Worm (Caenorhabditis elegans): ENCODE measurements around the gene C11G10.1.
A peak's percentile ranks its signal among the peaks of the same experiment; 100 is the strongest.

ce11 chrX:15146415-15147210 lies 11.9 kb downstream of the C11G10.1 start:
- TF ChIP-seq sox-4 (tag; optimal IDR thresholded peaks at IDR 0.05) (no peak), fkh-6 (tag; optimal IDR thresholded peaks at IDR 0.05) (no peak), gmeb-2 (tag; optimal IDR thresholded peaks at IDR 0.05) (no peak), che-1 (tag; optimal IDR thresholded peaks at IDR 0.05) (no peak), npax-4 (tag; optimal IDR thresholded peaks at IDR 0.05) (no peak), pag-3 (tag; optimal IDR thresholded peaks at IDR 0.05; ENCODE audit: borderline replicate concordance) (no peak), nhr-11 (tag; optimal IDR thresholded peaks at IDR 0.05) (no peak), pha-4 (tag; optimal IDR thresholded peaks at IDR 0.05) (no peak), elt-2 (tag; optimal IDR thresholded peaks at IDR 0.05) (peak; percentile 34)
